Fruit fly (Drosophila melanogaster): ENCODE results near the gene CG13931.

CG13931 gene

DNA sequence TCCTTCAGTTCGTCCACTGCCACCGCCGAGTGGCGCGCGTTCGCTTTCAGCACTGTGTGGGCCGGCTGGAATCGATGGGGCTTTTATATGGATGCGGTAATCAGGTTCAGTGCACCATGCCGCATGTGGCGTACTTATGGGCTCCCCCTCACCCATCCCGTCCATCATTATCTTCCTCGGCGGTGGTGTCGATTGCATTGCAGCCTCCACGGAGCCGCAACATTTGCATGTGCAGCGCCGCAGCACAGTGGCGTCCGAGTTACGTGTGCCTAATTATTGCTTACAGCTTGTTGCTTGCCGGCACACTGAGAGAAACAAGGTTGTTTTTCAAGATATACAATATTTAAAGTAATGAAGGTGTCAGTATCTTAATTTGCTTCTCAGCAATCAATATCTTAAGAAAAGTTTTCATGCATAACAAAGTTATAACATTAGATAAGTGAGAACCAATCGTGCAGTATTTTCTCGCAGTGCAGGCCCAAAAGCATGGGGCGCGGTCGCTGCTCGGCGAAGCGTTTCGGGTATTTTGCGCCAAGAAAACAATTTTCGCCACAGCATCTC, at the start of gene CG13931:
Gene CG13931 (minus strand): TSS at position 41 of the 561 bp plus-strand sequence.
- peak; percentile 45 for TF ChIP-seq CG9139 (GFP tag; optimal IDR thresholded peaks at IDR 0.05)
- TF ChIP-seq Ets96B (tag; optimal IDR thresholded peaks at IDR 0.05) = peak; percentile 53
- TF ChIP-seq CG34406 (GFP tag; optimal IDR thresholded peaks at IDR 0.05) = peak; percentile 60
- peak; percentile 72 for TF ChIP-seq CG10631 (GFP tag; optimal IDR thresholded peaks at IDR 0.05)
- TF ChIP-seq CG16779 (tag; optimal IDR thresholded peaks at IDR 0.05) = peak; percentile 16
- TF ChIP-seq dsx (GFP tag; optimal IDR thresholded peaks at IDR 0.05; ENCODE audit: poor library complexity, severe bottlenecking) = peak; percentile 53
- TF ChIP-seq ss (GFP tag; optimal IDR thresholded peaks at IDR 0.05) = peak; percentile 17 to 38
- peak; percentile 90 for TF ChIP-seq Eip78C (GFP tag)
- TF ChIP-seq CG8319 (GFP tag; optimal IDR thresholded peaks at IDR 0.05) = peak; percentile 5
- TF ChIP-seq CG6163 (GFP tag; IDR thresholded peaks at IDR 0.05) = peak; percentile 83
- peak; percentile 35 for TF ChIP-seq CG4318 (GFP tag; optimal IDR thresholded peaks at IDR 0.05)
- peak; percentile 72 for TF ChIP-seq CG7368 (GFP tag; optimal IDR thresholded peaks at IDR 0.05)
- peak; percentile 68 for TF ChIP-seq Sox14 (GFP tag; optimal IDR thresholded peaks at IDR 0.05)
- peak; percentile 68 for TF ChIP-seq Hr39 (GFP tag; optimal IDR thresholded peaks at IDR 0.05)
- peak; percentile 54 for TF ChIP-seq CG3032 (tag; optimal IDR thresholded peaks at IDR 0.05)
- TF ChIP-seq CG32006 (GFP tag; optimal IDR thresholded peaks at IDR 0.05) = peak; percentile 79
- peak; percentile 57 for TF ChIP-seq CG31627 (GFP tag; optimal IDR thresholded peaks at IDR 0.05)
- peak; percentile 53 for TF ChIP-seq achi (GFP tag; optimal IDR thresholded peaks at IDR 0.05)
- TF ChIP-seq vri (GFP tag; optimal IDR thresholded peaks at IDR 0.05) = peak; percentile 28
- TF ChIP-seq spab (GFP tag; optimal IDR thresholded peaks at IDR 0.05) = peak; percentile 57
- no peak for TF ChIP-seq Eip93F (GFP tag; optimal IDR thresholded peaks at IDR 0.05)
- TF ChIP-seq OdsH (GFP tag; optimal IDR thresholded peaks at IDR 0.05) = peak; percentile 68
- TF ChIP-seq CG6808 (GFP tag; optimal IDR thresholded peaks at IDR 0.05) = peak; percentile 62
- TF ChIP-seq pdm3 (GFP tag; optimal IDR thresholded peaks at IDR 0.05) = peak; percentile 76
- no peak for TF ChIP-seq fd85E (GFP tag; optimal IDR thresholded peaks at IDR 0.05)
- TF ChIP-seq lz (GFP tag; optimal IDR thresholded peaks at IDR 0.05) = peak; percentile 60
- TF ChIP-seq esn (GFP tag; optimal IDR thresholded peaks at IDR 0.05) = peak; percentile 63
- TF ChIP-seq CG6276 (GFP tag; optimal IDR thresholded peaks at IDR 0.05) = peak; percentile 56
- peak; percentile 76 for TF ChIP-seq CG15336 (GFP tag; IDR thresholded peaks at IDR 0.05)
- peak; percentile 82 for TF ChIP-seq Hr4 (GFP tag; optimal IDR thresholded peaks at IDR 0.05)
- peak; percentile 84 for TF ChIP-seq eg (GFP tag; IDR thresholded peaks at IDR 0.05)
- TF ChIP-seq CG3919 (GFP tag; optimal IDR thresholded peaks at IDR 0.05) = peak; percentile 72
- peak; percentile 56 for TF ChIP-seq CG8632 (GFP tag; optimal IDR thresholded peaks at IDR 0.05)
- TF ChIP-seq dac (GFP tag; optimal IDR thresholded peaks at IDR 0.05) = peak; percentile 25
- peak; percentile 72 for TF ChIP-seq net (GFP tag; optimal IDR thresholded peaks at IDR 0.05)
- TF ChIP-seq fkh (GFP tag; optimal IDR thresholded peaks at IDR 0.05) = no peak
- TF ChIP-seq CG11294 (GFP tag; IDR thresholded peaks at IDR 0.05) = peak; percentile 54
- TF ChIP-seq fd59A (GFP tag; optimal IDR thresholded peaks at IDR 0.05) = peak; percentile 51
- peak; percentile 62 for TF ChIP-seq cyc (GFP tag; optimal IDR thresholded peaks at IDR 0.05)
- no peak for TF ChIP-seq CG6854 (GFP tag; optimal IDR thresholded peaks at IDR 0.05)
- TF ChIP-seq Met (GFP tag; optimal IDR thresholded peaks at IDR 0.05) = peak; percentile 67
- peak; percentile 82 for TF ChIP-seq svp (GFP tag)
- peak; percentile 62 for TF ChIP-seq Lpt (GFP tag; optimal IDR thresholded peaks at IDR 0.05)
- TF ChIP-seq CG11902 (GFP tag; optimal IDR thresholded peaks at IDR 0.05) = peak; percentile 40
- TF ChIP-seq Blimp-1 (GFP tag; optimal IDR thresholded peaks at IDR 0.05) = no peak
- peak; percentile 16 for TF ChIP-seq Ets21C (GFP tag; optimal IDR thresholded peaks at IDR 0.05)
- peak; percentile 64 for TF ChIP-seq CG1621 (tag; optimal IDR thresholded peaks at IDR 0.05)
- peak; percentile 65 for TF ChIP-seq acj6 (GFP tag; optimal IDR thresholded peaks at IDR 0.05)
- peak; percentile 67 for TF ChIP-seq CG10669 (GFP tag; optimal IDR thresholded peaks at IDR 0.05)
- TF ChIP-seq salr (GFP tag; optimal IDR thresholded peaks at IDR 0.05) = peak; percentile 34 to 55
- TF ChIP-seq CG11762 (GFP tag; optimal IDR thresholded peaks at IDR 0.05; ENCODE audit: insufficient read depth) = no peak
